Worm (Caenorhabditis elegans) whole organism, mixed stage, embryonic: ENCODE data around the gene kxd-1.

Experiments
- blmp-1 ChIP-seq: fragments of 150-350 bp; optimal IDR thresholded peaks from 2 replicates; lab custom pipeline; 2014; ENCODE audit warnings: missing biosample characterization, missing genetic modification characterization
- ces-1 ChIP-seq: fragments of 150-350 bp; optimal IDR thresholded peaks from 2 replicates; lab custom pipeline; 2014; ENCODE audit warnings: missing biosample characterization, missing genetic modification reagents, missing genetic modification characterization
- flh-1 ChIP-seq: fragments of 200-800 bp; sonication (Bioruptor generic); optimal IDR thresholded peaks from 2 replicates; lab custom pipeline; 2018; ENCODE audit warnings: mild to moderate bottlenecking, missing genetic modification characterization, moderate library complexity, missing compliant biosample characterization
- hlh-1 ChIP-seq: fragments of 150-350 bp; optimal IDR thresholded peaks from 2 replicates; lab custom pipeline; 2014; ENCODE audit warnings: missing biosample characterization, missing genetic modification reagents, missing genetic modification characterization
- nhr-237 ChIP-seq: fragments of 150-350 bp; optimal IDR thresholded peaks from 2 replicates; lab custom pipeline; 2014; ENCODE audit warnings: missing biosample characterization, missing genetic modification characterization
- nhr-28 ChIP-seq: fragments of 150-350 bp; optimal IDR thresholded peaks from 2 replicates; lab custom pipeline; 2014; ENCODE audit warnings: missing biosample characterization, missing genetic modification characterization
- nhr-76 ChIP-seq: sonication (generic microtip); optimal IDR thresholded peaks from 2 replicates; lab custom pipeline; 2017; ENCODE audit warnings: missing biosample characterization, missing genetic modification characterization
- pha-4 ChIP-seq: fragments of 150-350 bp; optimal IDR thresholded peaks from 2 replicates; lab custom pipeline; 2018; ENCODE audit warnings: missing biosample characterization, missing genetic modification reagents, missing genetic modification characterization
- snpc-4 ChIP-seq: fragments of 150-350 bp; optimal IDR thresholded peaks from 2 replicates; lab custom pipeline; 2014; ENCODE audit warnings: missing biosample characterization, missing genetic modification characterization
- unc-62 ChIP-seq: fragments of 150-350 bp; optimal IDR thresholded peaks from 2 replicates; lab custom pipeline; 2014; ENCODE audit warnings: missing biosample characterization, missing genetic modification reagents, missing genetic modification characterization
- ztf-11 ChIP-seq: fragments of 150-350 bp; optimal IDR thresholded peaks from 2 replicates; lab custom pipeline; 2014; ENCODE audit warnings: missing biosample characterization, missing genetic modification characterization

DNA sequence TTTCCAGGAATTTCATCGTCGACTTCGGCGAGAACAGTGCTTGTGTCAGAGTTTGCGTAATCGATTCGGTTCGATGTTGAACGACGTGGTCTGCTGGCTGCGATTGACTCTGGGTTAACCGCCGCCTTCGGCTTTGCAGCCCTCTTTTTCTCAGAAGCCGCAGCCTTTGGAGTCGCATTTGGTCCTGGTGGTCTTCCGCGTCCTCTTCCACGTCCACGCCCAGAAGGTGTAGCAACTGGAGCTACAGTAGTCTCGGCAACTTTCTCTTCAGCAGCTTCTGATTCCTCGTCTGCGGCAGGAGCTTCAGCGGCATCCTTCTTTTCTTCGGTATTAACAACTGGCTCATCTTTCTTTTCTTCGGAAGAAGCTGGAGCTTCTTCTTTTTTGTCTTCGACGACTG lies 26.5 kb upstream of the kxd-1 start:
- no peak for TF ChIP-seq snpc-4 (tag; lab: Kevin White, UChicago)
- no peak for TF ChIP-seq hlh-1 (tag; lab: Kevin White, UChicago)
- TF ChIP-seq blmp-1 (tag; lab: Kevin White, UChicago), result no peak
- TF ChIP-seq flh-1 (GFP tag; lab: Kevin White, UChicago), result no peak
- no peak for TF ChIP-seq pha-4 (tag; lab: Kevin White, UChicago)
- TF ChIP-seq ces-1 (GFP tag; lab: Kevin White, UChicago), result no peak
- no peak for TF ChIP-seq nhr-76 (tag; lab: Kevin White, UChicago)
- no peak for TF ChIP-seq unc-62
- no peak for TF ChIP-seq nhr-237
- TF ChIP-seq nhr-28, result no peak
- no peak for TF ChIP-seq ztf-11 (tag; lab: Kevin White, UChicago)
